Fruit fly (Drosophila melanogaster) whole organism: ENCODE results near the gene Nup160.
A peak's percentile ranks its signal among the peaks of the same experiment; 100 is the strongest.

ENCODE experiments used
- CG8478 ChIP-seq: fragments of >200 bp; optimal IDR thresholded peaks from 2 replicates; lab custom pipeline; 2018; ENCODE audit warnings: inconsistent platforms
- Dll ChIP-seq: fragments of >200 bp; optimal IDR thresholded peaks from 2 replicates; lab custom pipeline; 2017
- EcR ChIP-seq, 2 experiments: fragments of >200 bp; optimal IDR thresholded peaks; 2 replicates each; lab custom pipeline; 2017; ENCODE audit warnings: missing biosample characterization in 2 of 2, missing genetic modification characterization in 2 of 2, missing genetic modification reagents in 2 of 2
- pan ChIP-seq: fragments of >200 bp; optimal IDR thresholded peaks from 2 replicates; lab custom pipeline; 2017
- psq ChIP-seq: fragments of >200 bp; optimal IDR thresholded peaks from 2 replicates; lab custom pipeline; 2017
- usp ChIP-seq: fragments of >200 bp; optimal IDR thresholded peaks from 2 replicates; lab custom pipeline; 2017; ENCODE audit warnings: missing biosample characterization, missing genetic modification characterization, mixed read lengths

Gene Nup160

DNA sequence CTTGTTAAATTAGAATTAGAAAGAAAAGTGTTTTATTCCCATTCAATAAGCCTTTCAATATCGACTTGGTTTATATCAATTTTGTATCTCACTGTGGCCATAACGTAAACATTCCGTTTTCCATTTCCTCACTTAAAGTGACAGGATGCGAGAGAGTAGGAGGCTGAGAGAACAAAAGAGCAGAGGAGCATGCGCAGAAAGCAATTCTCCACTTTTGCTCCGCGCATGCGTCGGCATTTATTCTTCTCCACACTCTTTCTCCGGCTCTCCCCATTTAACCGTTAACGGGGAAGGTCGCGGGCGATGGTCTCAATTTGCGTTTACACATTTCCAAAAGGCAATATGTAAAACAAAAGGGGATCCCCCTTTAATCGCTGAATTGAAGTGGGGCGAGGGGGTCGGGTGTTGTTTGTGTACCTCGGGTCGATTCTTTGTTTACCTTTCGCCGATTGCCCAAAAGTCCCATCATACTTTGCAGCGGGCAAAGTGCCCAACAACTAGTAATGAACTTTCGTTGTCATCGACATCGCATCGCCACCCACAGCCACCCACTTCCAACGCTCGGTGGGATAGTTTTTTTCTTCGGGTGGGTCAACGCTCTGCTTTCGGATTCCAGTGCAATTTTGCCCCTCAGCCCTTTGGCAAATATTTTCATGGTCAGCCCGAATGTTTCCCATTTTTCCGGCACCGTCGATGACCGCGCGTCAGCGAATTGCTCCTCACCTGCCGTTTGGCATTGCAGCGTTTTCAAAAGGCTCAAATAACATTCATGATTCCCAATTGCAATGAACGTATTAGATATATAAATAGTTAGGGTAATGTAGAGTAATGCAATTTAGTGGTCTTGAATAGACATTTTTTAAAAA lies 45.3 kb downstream of the Nup160 start:
- TF ChIP-seq Dll (no peak), psq (no peak), pan (no peak), CG8478 (no peak), EcR (GFP tag; optimal IDR thresholded peaks at IDR 0.05; lab: Kevin White, UChicago) (peak in 1 of 2 experiments; percentile 62), usp (no peak)

DNA sequence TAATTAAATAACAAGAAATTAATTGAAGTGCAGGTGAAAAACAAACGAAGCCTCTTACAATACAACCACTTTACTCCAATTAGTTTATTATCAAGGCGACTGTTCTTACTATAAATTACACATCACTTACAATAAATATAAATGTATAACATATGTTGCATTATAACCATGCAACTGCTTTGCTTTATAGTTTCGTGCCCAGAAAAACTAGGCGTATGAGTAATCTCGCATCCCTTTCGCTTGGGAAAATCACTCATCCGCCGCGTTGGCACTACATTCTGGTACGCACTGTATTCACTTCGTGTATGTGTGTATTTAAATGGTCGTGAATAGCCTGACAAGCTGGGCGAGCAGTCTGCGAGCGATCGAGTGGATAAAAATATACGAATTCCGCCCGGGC lies 46.3 kb downstream of the Nup160 start:
- TF ChIP-seq usp (no peak), EcR (GFP tag; optimal IDR thresholded peaks at IDR 0.05; lab: Kevin White, UChicago) (no peak), pan (no peak)

DNA sequence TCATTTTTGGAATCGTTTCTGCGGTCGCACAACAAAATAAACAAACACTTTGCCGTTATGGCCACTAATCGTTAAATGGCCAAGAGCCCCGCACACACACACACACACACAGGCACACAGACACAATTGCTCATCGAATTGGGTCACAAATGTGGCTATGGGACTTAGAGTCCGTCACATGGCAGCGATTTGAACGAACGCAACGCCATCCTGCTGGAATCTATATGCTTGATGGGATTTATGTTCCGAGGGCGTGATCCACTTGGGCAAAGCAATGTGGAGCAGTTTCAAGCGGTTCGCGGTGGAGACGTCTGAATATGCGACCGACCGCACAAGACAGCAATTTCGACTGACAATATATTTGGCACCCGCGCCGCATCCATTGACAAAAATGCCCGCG lies 47.0 kb downstream of the Nup160 start:
- TF ChIP-seq EcR (GFP tag; optimal IDR thresholded peaks at IDR 0.05; lab: Kevin White, UChicago) (no peak), pan (no peak), CG8478 (no peak), psq (no peak), Dll (no peak), usp (no peak)

DNA sequence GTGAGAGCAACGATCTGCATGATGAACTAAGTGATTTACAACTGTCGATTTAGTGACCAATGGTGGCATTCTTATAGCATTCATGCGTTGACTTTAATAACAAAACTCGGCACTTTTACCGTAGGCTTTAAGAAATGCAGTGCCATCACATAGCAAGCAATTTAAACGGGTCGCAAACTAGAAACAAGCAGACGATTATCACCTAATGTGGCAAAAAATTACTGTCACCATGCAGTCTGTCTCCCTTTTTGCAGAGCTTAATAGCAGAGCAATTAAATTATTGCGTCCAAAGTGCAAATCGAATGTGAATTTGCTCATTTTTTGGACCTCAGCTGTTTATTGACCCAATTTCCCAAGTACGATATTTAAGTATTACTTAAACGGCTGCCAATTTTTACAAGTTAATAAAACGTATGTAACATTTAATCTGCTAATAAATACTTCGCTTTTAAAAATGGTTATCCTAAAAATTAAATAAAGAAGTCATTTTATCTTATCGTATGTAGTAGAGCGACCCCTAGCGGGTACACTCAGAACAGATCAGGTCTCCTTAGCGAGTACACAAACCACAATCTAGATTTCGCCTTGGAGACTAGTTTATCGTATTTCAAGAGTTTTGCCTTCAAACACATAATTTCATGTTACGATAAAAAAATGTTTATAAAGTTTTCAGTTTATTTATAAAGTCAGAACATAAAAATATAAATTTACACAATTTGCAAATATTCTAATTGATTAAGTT lies 48.2 kb downstream of the Nup160 start, which contains the start of gene Vm32E:
Gene Vm32E (minus strand): TSS at position 51 of the 742 bp plus-strand sequence.
- no peak for TF ChIP-seq CG8478
- TF ChIP-seq EcR (GFP tag; optimal IDR thresholded peaks at IDR 0.05; lab: Kevin White, UChicago), result no peak
- no peak for TF ChIP-seq usp
- no peak for TF ChIP-seq psq

DNA sequence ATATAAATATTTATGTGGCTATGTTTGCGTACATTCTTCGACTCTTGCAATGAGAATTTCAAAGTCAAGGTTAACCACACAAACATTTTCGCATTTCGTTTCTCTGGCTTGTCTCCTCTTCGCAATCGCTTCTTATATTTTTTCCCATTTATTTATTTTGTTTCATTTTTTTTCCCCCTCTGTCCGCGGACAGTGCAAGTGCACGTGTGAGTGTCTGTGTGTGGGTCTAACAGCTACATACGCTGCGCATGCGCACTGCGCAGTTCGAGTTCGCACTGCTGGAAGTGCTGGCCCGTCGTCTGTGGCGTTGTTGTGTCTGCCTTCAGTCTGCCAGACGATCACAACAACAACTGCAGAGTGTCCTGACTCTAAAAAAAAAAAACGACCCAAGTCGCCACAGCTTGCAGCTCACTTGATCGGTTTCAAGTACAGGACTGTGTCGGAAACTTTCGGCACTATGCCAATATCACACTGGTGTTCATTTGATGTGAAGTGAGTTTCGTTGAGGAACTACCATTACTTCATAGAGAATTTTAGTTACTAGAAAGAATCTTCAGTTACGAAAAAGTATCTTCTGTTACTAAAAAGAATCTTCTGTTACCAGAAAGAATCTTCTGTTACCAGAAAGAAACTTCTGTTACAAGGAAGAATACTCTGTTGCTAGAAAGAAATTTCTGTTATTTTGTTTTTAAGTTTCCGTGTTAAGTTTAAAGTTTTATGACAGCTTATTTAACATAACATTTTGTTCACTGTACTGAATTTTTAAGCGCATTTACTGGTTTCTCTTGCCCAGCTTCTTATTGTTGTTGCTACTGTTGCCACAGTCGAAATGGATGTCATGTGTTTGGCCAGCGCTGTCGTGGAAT lies 52.0 kb downstream of the Nup160 start:
- TF ChIP-seq pan (no peak), CG8478 (no peak), psq (no peak)

DNA sequence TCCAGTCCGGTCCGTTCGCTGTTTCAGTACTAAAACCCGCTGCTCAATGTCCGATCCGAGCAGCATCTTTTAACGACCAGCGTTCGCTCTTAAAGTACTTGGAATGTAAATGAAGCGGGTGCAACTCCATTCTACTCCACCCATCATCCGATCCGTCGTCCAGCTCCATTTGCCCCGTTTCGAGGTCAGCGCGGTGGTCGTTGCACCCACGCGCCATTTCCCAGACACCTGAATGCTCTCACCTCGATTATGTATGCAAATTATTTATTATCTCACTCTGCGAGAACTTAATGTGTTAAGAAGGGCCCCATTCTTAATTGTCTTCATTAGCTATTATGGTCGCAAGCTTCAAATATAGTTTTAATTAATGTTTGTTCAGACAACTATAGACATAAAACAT lies 54.8 kb downstream of the Nup160 start:
- no peak for TF ChIP-seq psq
- no peak for TF ChIP-seq pan
- TF ChIP-seq CG8478, result no peak
- no peak for TF ChIP-seq Dll
- TF ChIP-seq EcR (GFP tag; optimal IDR thresholded peaks at IDR 0.05; lab: Kevin White, UChicago), result no peak
- no peak for TF ChIP-seq usp
